Fruit fly (Drosophila melanogaster) whole organism, prepupa: ENCODE measurements around the gene CAH7.

Experiments
- Blimp-1 ChIP-seq: fragments of 200-800 bp; sonication (Bioruptor generic); optimal IDR thresholded peaks from 3 replicates; lab custom pipeline; 2017; ENCODE audit warnings: missing biosample characterization, missing genetic modification characterization, mild to moderate bottlenecking, moderate library complexity, missing genetic modification reagents
- CG10631 ChIP-seq: fragments of 200-800 bp; sonication (Bioruptor generic); optimal IDR thresholded peaks from 2 replicates; lab custom pipeline; 2016; ENCODE audit warnings: missing biosample characterization, missing genetic modification characterization
- CG11294 ChIP-seq: fragments of 200-800 bp; sonication (Bioruptor generic); IDR thresholded peaks from 2 replicates; pipeline ENCODE4 v1.3.6; 2022; ENCODE audit warnings: missing biosample characterization, missing genetic modification characterization
- CG11902 ChIP-seq: fragments of 200-800 bp; sonication (Bioruptor generic); optimal IDR thresholded peaks from 3 replicates; lab custom pipeline; 2016; ENCODE audit warnings: missing biosample characterization, missing genetic modification characterization
- CG15336 ChIP-seq: fragments of 200-800 bp; sonication (Bioruptor generic); IDR thresholded peaks from 2 replicates; pipeline ENCODE4 v1.3.6; 2022; ENCODE audit warnings: missing biosample characterization, missing genetic modification characterization
- CG16779 ChIP-seq: fragments of 200-800 bp; sonication (Bioruptor generic); optimal IDR thresholded peaks from 3 replicates; lab custom pipeline; 2017; ENCODE audit warnings: missing biosample characterization, mild to moderate bottlenecking, missing genetic modification characterization
- CG3032 ChIP-seq: fragments of 200-800 bp; optimal IDR thresholded peaks from 2 replicates; lab custom pipeline; 2019; ENCODE audit warnings: missing biosample characterization, mild to moderate bottlenecking, missing genetic modification characterization, moderate library complexity
- CG32006 ChIP-seq: fragments of 200-800 bp; sonication (Bioruptor generic); optimal IDR thresholded peaks from 3 replicates; lab custom pipeline; 2017; ENCODE audit warnings: missing biosample characterization, mild to moderate bottlenecking, missing genetic modification characterization
- CG34406 ChIP-seq: fragments of 200-800 bp; sonication (Bioruptor generic); optimal IDR thresholded peaks from 3 replicates; lab custom pipeline; 2016; ENCODE audit warnings: missing biosample characterization, missing genetic modification characterization
- CG3919 ChIP-seq: fragments of 200-800 bp; sonication (Bioruptor generic); optimal IDR thresholded peaks from 3 replicates; lab custom pipeline; 2016; ENCODE audit warnings: missing biosample characterization, missing genetic modification characterization
- CG4318 ChIP-seq: fragments of 200-800 bp; sonication (Bioruptor generic); optimal IDR thresholded peaks from 3 replicates; lab custom pipeline; 2017; ENCODE audit warnings: missing biosample characterization, mild to moderate bottlenecking, missing genetic modification characterization
- CG6163 ChIP-seq: fragments of 200-800 bp; sonication (Bioruptor generic); IDR thresholded peaks from 3 replicates; pipeline ENCODE4 v1.3.6; 2022; ENCODE audit warnings: missing biosample characterization, missing genetic modification characterization
- CG6276 ChIP-seq: fragments of 200-800 bp; sonication (Bioruptor generic); optimal IDR thresholded peaks from 2 replicates; lab custom pipeline; 2017; ENCODE audit warnings: missing biosample characterization, mild to moderate bottlenecking, missing genetic modification characterization
- CG6792 ChIP-seq: fragments of 200-800 bp; sonication (Bioruptor generic); optimal IDR thresholded peaks from 3 replicates; lab custom pipeline; 2016; ENCODE audit warnings: missing biosample characterization, missing genetic modification characterization
- CG6808 ChIP-seq: fragments of 200-800 bp; sonication (Bioruptor generic); optimal IDR thresholded peaks from 3 replicates; lab custom pipeline; 2017; ENCODE audit warnings: missing biosample characterization, missing genetic modification characterization, mild to moderate bottlenecking, moderate library complexity, missing genetic modification reagents
- CG7368 ChIP-seq: fragments of 200-800 bp; sonication (Bioruptor generic); optimal IDR thresholded peaks from 3 replicates; lab custom pipeline; 2016; ENCODE audit warnings: missing biosample characterization, missing genetic modification characterization
- CG8319 ChIP-seq: fragments of 200-800 bp; sonication (Bioruptor generic); optimal IDR thresholded peaks from 3 replicates; lab custom pipeline; 2016; ENCODE audit warnings: missing biosample characterization, missing genetic modification characterization
- CG8632 ChIP-seq: fragments of 200-800 bp; sonication (Bioruptor generic); optimal IDR thresholded peaks from 3 replicates; lab custom pipeline; 2016; ENCODE audit warnings: missing biosample characterization, missing genetic modification characterization
- CG9139 ChIP-seq: fragments of 200-800 bp; sonication (Bioruptor generic); optimal IDR thresholded peaks from 3 replicates; lab custom pipeline; 2017; ENCODE audit warnings: missing biosample characterization, mild to moderate bottlenecking, missing genetic modification characterization
- Eip75B ChIP-seq: fragments of 200-800 bp; sonication (Bioruptor generic); optimal IDR thresholded peaks from 3 replicates; lab custom pipeline; 2016; ENCODE audit warnings: missing biosample characterization, missing genetic modification characterization
- Eip93F ChIP-seq: fragments of 200-800 bp; sonication (Bioruptor generic); optimal IDR thresholded peaks from 2 replicates; lab custom pipeline; 2016; ENCODE audit warnings: missing biosample characterization, mild to moderate bottlenecking, missing genetic modification characterization
- Ets21C ChIP-seq: fragments of 200-800 bp; sonication (Bioruptor generic); optimal IDR thresholded peaks from 3 replicates; lab custom pipeline; 2016; ENCODE audit warnings: missing biosample characterization, missing genetic modification characterization
- Ets96B ChIP-seq: fragments of 200-800 bp; optimal IDR thresholded peaks from 2 replicates; lab custom pipeline; 2019; ENCODE audit warnings: missing biosample characterization, mild to moderate bottlenecking, missing genetic modification characterization, moderate library complexity
- Gug ChIP-seq: fragments of 200-800 bp; sonication (Bioruptor generic); IDR thresholded peaks from 2 replicates; pipeline ENCODE4 v1.3.6; 2022; ENCODE audit warnings: missing biosample characterization, missing genetic modification characterization
- Hr38 ChIP-seq: sonication (Bioruptor generic); optimal IDR thresholded peaks from 2 replicates; lab custom pipeline; 2016; ENCODE audit warnings: missing biosample characterization, missing genetic modification characterization
- Hr39 ChIP-seq: fragments of 200-800 bp; sonication (Bioruptor generic); optimal IDR thresholded peaks from 2 replicates; lab custom pipeline; 2016; ENCODE audit warnings: missing biosample characterization, missing genetic modification characterization
- Hr4 ChIP-seq: fragments of 200-800 bp; sonication (Bioruptor generic); optimal IDR thresholded peaks from 3 replicates; lab custom pipeline; 2016; ENCODE audit warnings: missing biosample characterization, missing genetic modification characterization
- Lpt ChIP-seq: fragments of 200-800 bp; sonication (Bioruptor generic); optimal IDR thresholded peaks from 3 replicates; lab custom pipeline; 2016; ENCODE audit warnings: missing biosample characterization, missing genetic modification characterization
- Met ChIP-seq: fragments of 200-800 bp; sonication (Bioruptor generic); optimal IDR thresholded peaks from 3 replicates; lab custom pipeline; 2016; ENCODE audit warnings: missing biosample characterization, missing genetic modification characterization
- OdsH ChIP-seq: fragments of 200-800 bp; sonication (Bioruptor generic); optimal IDR thresholded peaks from 3 replicates; lab custom pipeline; 2016; ENCODE audit warnings: missing biosample characterization, missing genetic modification characterization
- Smox ChIP-seq: fragments of 200-800 bp; sonication (Bioruptor generic); optimal IDR thresholded peaks from 3 replicates; lab custom pipeline; 2016; ENCODE audit warnings: missing biosample characterization, missing genetic modification characterization
- Sox102F ChIP-seq: fragments of 200-800 bp; sonication (Bioruptor generic); optimal IDR thresholded peaks from 2 replicates; lab custom pipeline; 2016; ENCODE audit warnings: missing biosample characterization, mild to moderate bottlenecking, missing genetic modification characterization
- Sox14 ChIP-seq: fragments of 200-800 bp; sonication (Bioruptor generic); optimal IDR thresholded peaks from 3 replicates; lab custom pipeline; 2016; ENCODE audit warnings: missing biosample characterization, missing genetic modification characterization
- Sox15 ChIP-seq: fragments of 200-800 bp; sonication (Bioruptor generic); optimal IDR thresholded peaks from 3 replicates; lab custom pipeline; 2016; ENCODE audit warnings: missing biosample characterization, missing genetic modification characterization
- achi ChIP-seq: fragments of 200-800 bp; sonication (Bioruptor generic); optimal IDR thresholded peaks from 3 replicates; lab custom pipeline; 2016; ENCODE audit warnings: missing biosample characterization, missing genetic modification characterization
- acj6 ChIP-seq: fragments of 200-800 bp; sonication (Bioruptor generic); optimal IDR thresholded peaks from 3 replicates; lab custom pipeline; 2016; ENCODE audit warnings: missing biosample characterization, missing genetic modification characterization
- cyc ChIP-seq: fragments of 200-800 bp; sonication (Bioruptor generic); optimal IDR thresholded peaks from 3 replicates; lab custom pipeline; 2016; ENCODE audit warnings: missing biosample characterization, missing genetic modification characterization
- dac ChIP-seq: fragments of 200-800 bp; sonication (Bioruptor generic); optimal IDR thresholded peaks from 2 replicates; lab custom pipeline; 2017; ENCODE audit warnings: missing biosample characterization, mild to moderate bottlenecking, missing genetic modification characterization
- dsx ChIP-seq: fragments of 200-800 bp; optimal IDR thresholded peaks from 3 replicates; lab custom pipeline; 2019; ENCODE audit warnings: missing biosample characterization, mild to moderate bottlenecking, missing genetic modification characterization, moderate library complexity; ENCODE audit not compliant: poor library complexity, severe bottlenecking
- esn ChIP-seq: fragments of 200-800 bp; sonication (Bioruptor generic); optimal IDR thresholded peaks from 2 replicates; lab custom pipeline; 2016; ENCODE audit warnings: missing biosample characterization, mild to moderate bottlenecking, missing genetic modification characterization, moderate library complexity
- fd59A ChIP-seq: fragments of 200-800 bp; sonication (Bioruptor generic); optimal IDR thresholded peaks from 2 replicates; lab custom pipeline; 2017; ENCODE audit warnings: missing biosample characterization, mild to moderate bottlenecking, missing genetic modification characterization, missing genetic modification reagents
- fd85E ChIP-seq: fragments of 200-800 bp; sonication (Bioruptor generic); optimal IDR thresholded peaks from 3 replicates; lab custom pipeline; 2016; ENCODE audit warnings: missing biosample characterization, missing genetic modification characterization
- fkh ChIP-seq: fragments of 200-800 bp; sonication (Bioruptor generic); optimal IDR thresholded peaks from 3 replicates; lab custom pipeline; 2017; ENCODE audit warnings: missing biosample characterization, mild to moderate bottlenecking, missing genetic modification characterization, moderate library complexity
- net ChIP-seq: fragments of 200-800 bp; sonication (Bioruptor generic); optimal IDR thresholded peaks from 3 replicates; lab custom pipeline; 2016; ENCODE audit warnings: missing biosample characterization, missing genetic modification characterization
- pdm3 ChIP-seq: fragments of 200-800 bp; sonication (Bioruptor generic); optimal IDR thresholded peaks from 3 replicates; lab custom pipeline; 2016; ENCODE audit warnings: missing biosample characterization, missing genetic modification characterization
- salr ChIP-seq, 2 experiments: fragments of 200-800 bp; sonication (Bioruptor generic); optimal IDR thresholded peaks; 3 replicates each; lab custom pipeline; 2016 to 2018; ENCODE audit warnings: missing biosample characterization in 2 of 2, missing genetic modification characterization in 2 of 2, mild to moderate bottlenecking in 1 of 2
- spab ChIP-seq: fragments of 200-800 bp; sonication (Bioruptor generic); optimal IDR thresholded peaks from 2 replicates; lab custom pipeline; 2017; ENCODE audit warnings: missing biosample characterization, mild to moderate bottlenecking, missing genetic modification characterization, missing genetic modification reagents
- ss ChIP-seq, 2 experiments: fragments of 200-800 bp; sonication (Bioruptor generic); optimal IDR thresholded peaks; 2 replicates in 1 of 2; 3 replicates in 1 of 2; lab custom pipeline; 2017 to 2018; ENCODE audit warnings: mild to moderate bottlenecking in 2 of 2, missing biosample characterization in 2 of 2, missing genetic modification characterization in 2 of 2, moderate library complexity in 1 of 2
- svp ChIP-seq: fragments of 200-800 bp; sonication (Bioruptor generic); peaks from one replicate; lab custom pipeline; 2016; ENCODE audit warnings: missing biosample characterization, missing genetic modification characterization
- topi ChIP-seq: fragments of 200-800 bp; sonication (Bioruptor generic); optimal IDR thresholded peaks from 3 replicates; lab custom pipeline; 2016; ENCODE audit warnings: missing biosample characterization, missing genetic modification characterization
- vri ChIP-seq: fragments of 200-800 bp; sonication (Bioruptor generic); optimal IDR thresholded peaks from 3 replicates; lab custom pipeline; 2016; ENCODE audit warnings: missing biosample characterization, mild to moderate bottlenecking, missing genetic modification characterization

The CAH7 gene

dm6 chr3R:10082549-10083075, 29.4 kb upstream of the CAH7 start:
- TF ChIP-seq CG11902, result peak; percentile 73
- TF ChIP-seq vri (GFP tag; lab: Kevin White, UChicago), result peak; percentile 93
- peak; percentile 71 for TF ChIP-seq CG7368 (GFP tag; lab: Kevin White, UChicago)
- peak; percentile 67 for TF ChIP-seq Blimp-1 (GFP tag; lab: Kevin White, UChicago)
- peak; percentile 84 for TF ChIP-seq CG6163 (GFP tag; lab: Robert Waterston, UW)
- TF ChIP-seq Sox14, result peak; percentile 89
- peak; percentile 82 for TF ChIP-seq CG3919
- peak; percentile 85 for TF ChIP-seq cyc
- no peak for TF ChIP-seq dac (GFP tag; lab: Kevin White, UChicago)
- peak; percentile 62 for TF ChIP-seq CG15336
- peak; percentile 86 for TF ChIP-seq Eip75B (GFP tag; lab: Kevin White, UChicago)
- TF ChIP-seq CG8319 (GFP tag; lab: Kevin White, UChicago), result peak; percentile 80
- TF ChIP-seq Smox (GFP tag; lab: Kevin White, UChicago), result peak; percentile 71
- TF ChIP-seq Met (GFP tag; lab: Kevin White, UChicago), result peak; percentile 75
- peak; percentile 90 for TF ChIP-seq dsx (GFP tag; lab: Kevin White, UChicago)
- TF ChIP-seq CG6792 (GFP tag; lab: Kevin White, UChicago), result peak; percentile 83
- peak; percentile 80 for TF ChIP-seq topi (GFP tag; lab: Kevin White, UChicago)
- peak; percentile 92 for TF ChIP-seq spab (GFP tag; lab: Kevin White, UChicago)
- TF ChIP-seq salr (GFP tag; optimal IDR thresholded peaks at IDR 0.05; lab: Kevin White, UChicago), result peak; percentile 68 to 91
- peak; percentile 73 for TF ChIP-seq Hr4 (GFP tag; lab: Kevin White, UChicago)
- peak; percentile 65 for TF ChIP-seq Gug (GFP tag; lab: Robert Waterston, UW)
- TF ChIP-seq fkh (GFP tag; lab: Kevin White, UChicago), result no peak
- TF ChIP-seq ss (GFP tag; optimal IDR thresholded peaks at IDR 0.05; lab: Kevin White, UChicago), result peak; percentile 87 to 89
- no peak for TF ChIP-seq Eip93F (GFP tag; lab: Kevin White, UChicago)
- TF ChIP-seq Sox102F (GFP tag; lab: Kevin White, UChicago), result peak; percentile 63
- no peak for TF ChIP-seq Hr38 (GFP tag; lab: Kevin White, UChicago)
- peak; percentile 46 for TF ChIP-seq Lpt (GFP tag; lab: Kevin White, UChicago)
- TF ChIP-seq CG11294 (GFP tag; lab: Robert Waterston, UW), result peak; percentile 65; the same call in 1 of the 2 replicates
- TF ChIP-seq fd59A, result peak; percentile 93
- TF ChIP-seq fd85E (GFP tag; lab: Kevin White, UChicago), result peak; percentile 39
- TF ChIP-seq CG6276 (GFP tag; lab: Kevin White, UChicago), result peak; percentile 25
- peak; percentile 86 for TF ChIP-seq esn (GFP tag; lab: Kevin White, UChicago)
- peak; percentile 91 for TF ChIP-seq CG6808 (GFP tag; lab: Kevin White, UChicago)
- TF ChIP-seq OdsH (GFP tag; lab: Kevin White, UChicago), result peak; percentile 84
- TF ChIP-seq CG3032 (tag; lab: Kevin White, UChicago), result peak; percentile 94
- peak; percentile 87 for TF ChIP-seq pdm3
- peak; percentile 63 for TF ChIP-seq net (GFP tag; lab: Kevin White, UChicago)
- peak; percentile 93 for TF ChIP-seq Ets96B (tag; lab: Kevin White, UChicago)
- TF ChIP-seq CG9139 (GFP tag; lab: Kevin White, UChicago), result peak; percentile 72
- peak; percentile 63 for TF ChIP-seq Ets21C (GFP tag; lab: Kevin White, UChicago)
- TF ChIP-seq Sox15 (GFP tag; lab: Kevin White, UChicago), result peak; percentile 81
- TF ChIP-seq CG8632 (GFP tag; lab: Kevin White, UChicago), result peak; percentile 83
- peak; percentile 37 for TF ChIP-seq CG4318 (GFP tag; lab: Kevin White, UChicago)
- peak; percentile 87 for TF ChIP-seq acj6 (GFP tag; lab: Kevin White, UChicago)
- TF ChIP-seq CG32006, result peak; percentile 66
- TF ChIP-seq achi (GFP tag; lab: Kevin White, UChicago), result peak; percentile 80
- TF ChIP-seq svp, result peak; percentile 89
- TF ChIP-seq CG16779 (tag; lab: Kevin White, UChicago), result peak; percentile 65
- TF ChIP-seq CG10631 (GFP tag; lab: Kevin White, UChicago), result peak; percentile 90
- TF ChIP-seq CG34406 (GFP tag; lab: Kevin White, UChicago), result peak; percentile 77
- peak; percentile 81 for TF ChIP-seq Hr39
